Worm (Caenorhabditis elegans): ENCODE data around the gene F48F5.8.

DNA sequence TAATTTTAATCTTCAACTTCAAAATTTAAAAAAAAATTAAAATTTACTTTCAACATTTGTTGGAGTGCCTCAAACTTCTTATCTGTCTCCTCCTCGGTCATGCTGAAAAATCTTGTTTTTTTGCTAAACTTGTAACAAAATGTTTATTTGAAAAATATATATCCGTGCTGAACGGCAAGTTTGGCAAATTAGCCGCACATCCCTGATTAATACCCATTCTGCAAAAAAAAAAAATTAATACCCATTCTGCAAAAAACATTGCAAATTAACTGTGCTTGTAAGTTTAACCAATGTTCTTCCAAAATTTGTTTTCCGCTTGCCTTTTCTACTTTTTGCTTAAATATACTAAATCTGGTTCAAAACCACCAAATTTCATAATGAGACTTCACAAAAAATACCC is 27.9 kb downstream of the F48F5.8 start, which contains the start of gene F48F5.6:
- TF ChIP-seq lin-13 (GFP tag; optimal IDR thresholded peaks at IDR 0.05) = no peak
- TF ChIP-seq jun-1 (tag; optimal IDR thresholded peaks at IDR 0.05) = no peak
- TF ChIP-seq dpl-1 (GFP tag; optimal IDR thresholded peaks at IDR 0.05) = no peak
- no peak for TF ChIP-seq zag-1 (tag; optimal IDR thresholded peaks at IDR 0.05)
- no peak for TF ChIP-seq dve-1 (tag; optimal IDR thresholded peaks at IDR 0.05; ENCODE audit: insufficient read depth)
- no peak for TF ChIP-seq nhr-28 (tag; optimal IDR thresholded peaks at IDR 0.05)

Measured in whole organism, L4 larva.